Fruit fly (Drosophila melanogaster) whole organism, embryonic: Measurements from ENCODE around the gene upSET.

Experiments used
- Abd-B ChIP-seq: fragments of 200-800 bp; sonication (Bioruptor generic); optimal IDR thresholded peaks from 2 replicates; lab custom pipeline; 2018; ENCODE audit warnings: missing biosample characterization, mild to moderate bottlenecking, missing genetic modification characterization, moderate library complexity
- Adf1 ChIP-seq: fragments of 200-800 bp; sonication (Bioruptor generic); IDR thresholded peaks from 2 replicates; pipeline ENCODE4 v1.3.6; 2022; ENCODE audit warnings: missing biosample characterization, missing genetic modification characterization
- Antp ChIP-seq: fragments of 200-800 bp; sonication (Bioruptor generic); optimal IDR thresholded peaks from 3 replicates; lab custom pipeline; 2016; ENCODE audit warnings: missing biosample characterization, missing genetic modification characterization
- BtbVII ChIP-seq: fragments of 200-800 bp; sonication (Bioruptor generic); optimal IDR thresholded peaks from 3 replicates; lab custom pipeline; 2017; ENCODE audit warnings: missing biosample characterization, mild to moderate bottlenecking, missing genetic modification characterization
- CG10462 ChIP-seq: fragments of 200-800 bp; sonication (Bioruptor generic); optimal IDR thresholded peaks from 2 replicates; lab custom pipeline; 2016; ENCODE audit warnings: missing biosample characterization, missing genetic modification characterization
- CG11695 ChIP-seq: fragments of 200-800 bp; sonication (Bioruptor generic); IDR thresholded peaks from 3 replicates; pipeline ENCODE4 v1.3.6; 2022; ENCODE audit warnings: missing biosample characterization, missing genetic modification characterization
- CG12769 ChIP-seq: fragments of 200-800 bp; sonication (Bioruptor generic); optimal IDR thresholded peaks from 2 replicates; lab custom pipeline; 2019; ENCODE audit warnings: missing biosample characterization, mild to moderate bottlenecking, missing genetic modification characterization, moderate library complexity
- CG12942 ChIP-seq: fragments of 200-800 bp; sonication (Bioruptor generic); optimal IDR thresholded peaks from 3 replicates; lab custom pipeline; 2016; ENCODE audit warnings: missing biosample characterization, missing genetic modification characterization
- CG13624 ChIP-seq: fragments of 200-800 bp; sonication (Bioruptor generic); optimal IDR thresholded peaks from 2 replicates; lab custom pipeline; 2016; ENCODE audit warnings: missing biosample characterization, missing genetic modification characterization
- CG15479 ChIP-seq: fragments of 200-800 bp; sonication (Bioruptor generic); optimal IDR thresholded peaks from 3 replicates; lab custom pipeline; 2019; ENCODE audit warnings: missing biosample characterization, mild to moderate bottlenecking, missing genetic modification characterization, moderate library complexity
- CG15696 ChIP-seq: fragments of 200-800 bp; sonication (Bioruptor generic); optimal IDR thresholded peaks from 2 replicates; lab custom pipeline; 2019; ENCODE audit warnings: missing biosample characterization, mild to moderate bottlenecking, missing genetic modification characterization, moderate library complexity
- CG16813 ChIP-seq: fragments of 200-800 bp; sonication (Bioruptor generic); IDR thresholded peaks from 3 replicates; pipeline ENCODE4 v1.3.6; 2022; ENCODE audit warnings: missing biosample characterization, missing genetic modification characterization; ENCODE audit not compliant: partially characterized antibody
- CG16815 ChIP-seq: fragments of 200-800 bp; sonication (Bioruptor generic); optimal IDR thresholded peaks from 3 replicates; lab custom pipeline; 2017; ENCODE audit warnings: missing biosample characterization, mild to moderate bottlenecking, missing genetic modification characterization
- CG17568 ChIP-seq: fragments of 200-800 bp; sonication (Bioruptor generic); optimal IDR thresholded peaks from 2 replicates; lab custom pipeline; 2018; ENCODE audit warnings: missing biosample characterization, mild to moderate bottlenecking, missing genetic modification characterization, moderate library complexity
- CG17829 ChIP-seq: fragments of 200-800 bp; optimal IDR thresholded peaks from 2 replicates; lab custom pipeline; 2019; ENCODE audit warnings: missing biosample characterization, mild to moderate bottlenecking, missing genetic modification characterization, moderate library complexity
- CG2678 ChIP-seq: fragments of 200-800 bp; sonication (Bioruptor generic); optimal IDR thresholded peaks from 3 replicates; lab custom pipeline; 2019; ENCODE audit warnings: missing biosample characterization, mild to moderate bottlenecking, missing genetic modification characterization, moderate library complexity
- CG3838 ChIP-seq: fragments of 200-800 bp; sonication (Bioruptor generic); optimal IDR thresholded peaks from 3 replicates; lab custom pipeline; 2016; ENCODE audit warnings: missing biosample characterization, missing genetic modification characterization
- CG4328 ChIP-seq: fragments of 200-800 bp; sonication (Bioruptor generic); optimal IDR thresholded peaks from 3 replicates; lab custom pipeline; 2017; ENCODE audit warnings: missing biosample characterization, missing genetic modification reagents, missing genetic modification characterization
- CG4617 ChIP-seq: fragments of 200-800 bp; sonication (Bioruptor generic); optimal IDR thresholded peaks from 3 replicates; lab custom pipeline; 2016; ENCODE audit warnings: missing biosample characterization, missing genetic modification characterization, borderline replicate concordance
- CG4707 ChIP-seq: fragments of 200-800 bp; sonication (Bioruptor generic); optimal IDR thresholded peaks from 2 replicates; lab custom pipeline; 2018; ENCODE audit warnings: missing biosample characterization, mild to moderate bottlenecking, missing genetic modification characterization, moderate library complexity
- CG6813 ChIP-seq: fragments of 200-800 bp; sonication (Bioruptor generic); optimal IDR thresholded peaks from 2 replicates; lab custom pipeline; 2017; ENCODE audit warnings: missing biosample characterization, missing genetic modification characterization, mild to moderate bottlenecking, moderate library complexity, missing genetic modification reagents
- CG7372 ChIP-seq: fragments of 200-800 bp; sonication (Bioruptor generic); IDR thresholded peaks from 2 replicates; pipeline ENCODE4 v1.3.6; 2022; ENCODE audit warnings: missing biosample characterization, missing genetic modification characterization
- CG8290 ChIP-seq, 3 experiments: fragments of 200-800 bp; sonication (Bioruptor generic); optimal IDR thresholded peaks; 2 replicates each; lab custom pipeline; 2016 to 2019; ENCODE audit warnings: missing biosample characterization in 3 of 3, missing genetic modification characterization in 3 of 3, mild to moderate bottlenecking in 2 of 3, moderate library complexity in 1 of 3
- CG9437 ChIP-seq: fragments of 200-800 bp; sonication (Bioruptor generic); optimal IDR thresholded peaks from 2 replicates; lab custom pipeline; 2018; ENCODE audit warnings: missing biosample characterization, mild to moderate bottlenecking, missing genetic modification characterization
- Dip2 ChIP-seq: fragments of 200-800 bp; sonication (Bioruptor generic); IDR thresholded peaks from 2 replicates; pipeline ENCODE4 v1.3.6; 2022; ENCODE audit warnings: missing biosample characterization, missing genetic modification characterization
- Med ChIP-seq: fragments of 200-800 bp; sonication (Bioruptor generic); peaks from one replicate; lab custom pipeline; 2016; ENCODE audit warnings: missing biosample characterization, missing genetic modification characterization, mild to moderate bottlenecking, inconsistent platforms, moderate library complexity
- Mes4 ChIP-seq: fragments of 200-800 bp; sonication (Bioruptor generic); optimal IDR thresholded peaks from 2 replicates; lab custom pipeline; 2016; ENCODE audit warnings: missing biosample characterization, missing genetic modification characterization
- Oaz ChIP-seq: fragments of 200-800 bp; sonication (Bioruptor generic); IDR thresholded peaks from 2 replicates; pipeline ENCODE4 v1.3.6; 2022; ENCODE audit warnings: missing biosample characterization, missing genetic modification characterization
- Rx ChIP-seq: fragments of 200-800 bp; sonication (Bioruptor generic); IDR thresholded peaks from 2 replicates; pipeline ENCODE4 v1.3.6; 2022; ENCODE audit warnings: missing biosample characterization, missing genetic modification characterization
- Side ChIP-seq: fragments of 200-800 bp; sonication (Bioruptor generic); optimal IDR thresholded peaks from 2 replicates; lab custom pipeline; 2016; ENCODE audit warnings: missing biosample characterization, missing genetic modification characterization
- Sox100B ChIP-seq: fragments of 200-800 bp; sonication (Bioruptor generic); optimal IDR thresholded peaks from 3 replicates; lab custom pipeline; 2018; ENCODE audit warnings: missing biosample characterization, mild to moderate bottlenecking, missing genetic modification characterization
- Spps ChIP-seq: fragments of 200-800 bp; sonication (Bioruptor generic); optimal IDR thresholded peaks from 2 replicates; lab custom pipeline; 2018; ENCODE audit warnings: missing biosample characterization, mild to moderate bottlenecking, missing genetic modification characterization
- Sry-β ChIP-seq: fragments of 200-800 bp; sonication (Bioruptor generic); optimal IDR thresholded peaks from 2 replicates; lab custom pipeline; 2018; ENCODE audit warnings: missing biosample characterization, mild to moderate bottlenecking, missing genetic modification characterization, moderate library complexity
- Sry-δ ChIP-seq: fragments of 200-800 bp; sonication (Bioruptor generic); optimal IDR thresholded peaks from 2 replicates; lab custom pipeline; 2016; ENCODE audit warnings: missing biosample characterization, missing genetic modification characterization
- Trl ChIP-seq, 3 experiments: fragments of >200 bp in 2 of 3; fragments of 200-800 bp in 1 of 3; sonication (Bioruptor generic) in 1 of 3; optimal IDR thresholded peaks; 2 replicates in 1 of 3; 3 replicates in 2 of 3; lab custom pipeline; 2016 to 2017; ENCODE audit warnings: missing biosample characterization in 1 of 3, missing genetic modification characterization in 1 of 3
- abd-A ChIP-seq: fragments of 200-800 bp; sonication (Bioruptor generic); optimal IDR thresholded peaks from 3 replicates; lab custom pipeline; 2019; ENCODE audit warnings: missing biosample characterization, mild to moderate bottlenecking, missing genetic modification characterization, moderate library complexity
- ara ChIP-seq: fragments of 200-800 bp; sonication (Bioruptor generic); IDR thresholded peaks from 2 replicates; pipeline ENCODE4 v1.3.6; 2022; ENCODE audit warnings: missing biosample characterization, missing genetic modification characterization
- bab2 ChIP-seq: fragments of 200-800 bp; sonication (Bioruptor generic); optimal IDR thresholded peaks from 2 replicates; lab custom pipeline; 2016; ENCODE audit warnings: missing biosample characterization, missing genetic modification characterization
- cad ChIP-seq: fragments of >200 bp; optimal IDR thresholded peaks from 2 replicates; lab custom pipeline; 2017; ENCODE audit warnings: missing biosample characterization, missing genetic modification characterization
- dati ChIP-seq: fragments of 200-800 bp; sonication (Bioruptor generic); IDR thresholded peaks from 2 replicates; pipeline ENCODE4 v1.3.6; 2022; ENCODE audit warnings: missing biosample characterization, missing genetic modification characterization
- dysf ChIP-seq: fragments of 200-800 bp; sonication (Bioruptor generic); IDR thresholded peaks from 3 replicates; pipeline ENCODE4 v1.3.6; 2022; ENCODE audit warnings: missing biosample characterization, missing genetic modification characterization
- esg ChIP-seq: fragments of 200-800 bp; sonication (Bioruptor generic); conservative IDR thresholded peaks from 2 replicates; pipeline ENCODE4 v1.3.6; 2022; ENCODE audit warnings: missing biosample characterization, missing genetic modification characterization
- gro ChIP-seq: fragments of 200-800 bp; sonication (Bioruptor generic); optimal IDR thresholded peaks from 2 replicates; lab custom pipeline; 2016; ENCODE audit warnings: missing biosample characterization, missing genetic modification characterization
- insv ChIP-seq, 2 experiments: fragments of 200-800 bp; sonication (Bioruptor generic); optimal IDR thresholded peaks; 3 replicates each; lab custom pipeline; 2016 to 2018; ENCODE audit warnings: missing biosample characterization in 2 of 2, missing genetic modification characterization in 2 of 2
- onecut ChIP-seq: fragments of 200-800 bp; sonication (Bioruptor generic); IDR thresholded peaks from 2 replicates; pipeline ENCODE4 v1.3.6; 2022; ENCODE audit warnings: missing biosample characterization, missing genetic modification characterization
- rib ChIP-seq: fragments of 200-800 bp; sonication (Bioruptor generic); IDR thresholded peaks from 2 replicates; pipeline ENCODE4 v1.3.6; 2022; ENCODE audit warnings: missing biosample characterization, missing genetic modification characterization
- sens ChIP-seq: fragments of 200-800 bp; sonication (Bioruptor generic); peaks from one replicate; lab custom pipeline; 2016; ENCODE audit warnings: missing biosample characterization, missing genetic modification characterization
- slbo ChIP-seq: fragments of 200-800 bp; sonication (Bioruptor generic); IDR thresholded peaks from 2 replicates; pipeline ENCODE4 v1.3.6; 2022; ENCODE audit warnings: missing biosample characterization, missing genetic modification characterization
- wor ChIP-seq: fragments of 200-800 bp; sonication (Bioruptor generic); IDR thresholded peaks from 2 replicates; pipeline ENCODE4 v1.3.6; 2022; ENCODE audit warnings: missing biosample characterization, missing genetic modification characterization
- zfh1 ChIP-seq: fragments of 200-800 bp; sonication (Bioruptor generic); IDR thresholded peaks from 3 replicates; pipeline ENCODE4 v1.3.6; 2022; ENCODE audit warnings: missing biosample characterization, missing genetic modification characterization

upSET gene

DNA sequence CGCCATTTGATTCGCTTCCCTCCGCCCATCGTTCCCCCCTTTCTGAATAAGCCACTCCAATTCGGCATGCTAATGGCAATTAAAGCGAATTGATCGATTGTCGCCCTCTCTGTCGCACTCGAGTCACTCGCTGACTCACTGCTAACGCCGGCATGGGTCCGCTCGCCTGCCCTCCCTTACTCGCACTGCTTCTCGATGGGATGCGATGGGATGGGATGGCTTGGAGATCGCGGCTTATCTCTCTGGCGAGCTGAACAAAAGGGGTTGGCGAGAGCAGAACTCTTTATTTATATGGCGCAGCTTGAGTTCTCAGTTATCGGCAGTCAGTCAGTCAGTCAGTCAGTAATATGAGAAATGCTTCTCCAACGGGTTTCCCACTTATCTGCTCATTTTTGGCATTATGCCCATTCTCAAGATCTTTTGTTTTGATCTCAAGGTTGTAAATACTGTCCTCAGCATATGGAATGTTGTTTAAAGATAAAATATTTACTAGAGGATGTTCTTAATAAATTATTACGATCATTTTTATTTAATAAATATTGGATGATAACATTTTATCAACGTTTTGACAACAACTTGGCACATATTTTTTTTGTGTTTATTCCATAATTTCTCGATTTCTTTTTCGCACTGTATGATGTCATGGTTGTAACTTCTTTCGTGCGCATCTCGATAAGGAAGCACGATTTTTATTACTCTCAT lies 54.0 kb downstream of the upSET start (continued):
- no peak for TF ChIP-seq CG4328 (GFP tag; lab: Kevin White, UChicago)
- TF ChIP-seq Side, result no peak
- TF ChIP-seq CG15696 (tag; lab: Kevin White, UChicago), result no peak
- no peak for TF ChIP-seq Dip2
- no peak for TF ChIP-seq rib (GFP tag; lab: Robert Waterston, UW)
- no peak for TF ChIP-seq bab2
- TF ChIP-seq Spps (tag; lab: Kevin White, UChicago), result no peak
- no peak for TF ChIP-seq esg (GFP tag; lab: Robert Waterston, UW)
- TF ChIP-seq Trl (optimal IDR thresholded peaks at IDR 0.05; lab: Kevin White, UChicago), result peak in 1 of 2 experiments; percentile 1
- TF ChIP-seq Trl (GFP tag; optimal IDR thresholded peaks at IDR 0.05; lab: Kevin White, UChicago), result no peak
- peak; percentile 35; the same call in 1 of the 2 replicates for TF ChIP-seq Adf1 (GFP tag; lab: Robert Waterston, UW)
- peak; percentile 25 for TF ChIP-seq Abd-B (GFP tag; lab: Kevin White, UChicago)
- peak; percentile 22 for TF ChIP-seq gro (GFP tag; lab: Kevin White, UChicago)
- TF ChIP-seq Sox100B (GFP tag; lab: Kevin White, UChicago), result no peak
- TF ChIP-seq slbo, result no peak
- peak; percentile 70 for TF ChIP-seq CG15479 (GFP tag; lab: Kevin White, UChicago)
- no peak for TF ChIP-seq CG2678
- no peak for TF ChIP-seq CG4617 (GFP tag; lab: Kevin White, UChicago)
- TF ChIP-seq Sry-β (GFP tag; lab: Kevin White, UChicago), result no peak
- TF ChIP-seq CG3838 (GFP tag; lab: Kevin White, UChicago), result no peak
- no peak for TF ChIP-seq Mes4 (GFP tag; lab: Kevin White, UChicago)
- no peak for TF ChIP-seq CG13624 (GFP tag; lab: Kevin White, UChicago)
- TF ChIP-seq CG6813 (GFP tag; lab: Kevin White, UChicago), result no peak
- TF ChIP-seq CG17568 (GFP tag; lab: Kevin White, UChicago), result no peak
- no peak for TF ChIP-seq CG16815 (GFP tag; lab: Kevin White, UChicago)
- TF ChIP-seq zfh1 (GFP tag; lab: Robert Waterston, UW), result no peak
- no peak for TF ChIP-seq CG4707 (GFP tag; lab: Kevin White, UChicago)
- no peak for TF ChIP-seq Rx
- TF ChIP-seq CG17829 (tag; lab: Kevin White, UChicago), result no peak
- no peak for TF ChIP-seq Oaz (GFP tag; lab: Robert Waterston, UW)
- TF ChIP-seq onecut (GFP tag; lab: Robert Waterston, UW), result 0 out of 2 replicates have a peak, but pooled peaks have one; percentile 7
- TF ChIP-seq cad (GFP tag; lab: Kevin White, UChicago), result no peak
- TF ChIP-seq CG16813 (GFP tag; lab: Robert Waterston, UW), result no peak
- no peak for TF ChIP-seq sens
- TF ChIP-seq CG7372 (GFP tag; lab: Robert Waterston, UW), result no peak
- TF ChIP-seq wor (GFP tag; lab: Robert Waterston, UW), result no peak
- no peak for TF ChIP-seq CG11695 (GFP tag; lab: Robert Waterston, UW)
- peak; percentile 69 for TF ChIP-seq CG12769 (tag; lab: Kevin White, UChicago)
- TF ChIP-seq dati (GFP tag; lab: Robert Waterston, UW), result no peak
- no peak for TF ChIP-seq CG8290 (GFP tag; optimal IDR thresholded peaks at IDR 0.05; lab: Kevin White, UChicago)
- TF ChIP-seq CG8290 (tag; optimal IDR thresholded peaks at IDR 0.05; lab: Kevin White, UChicago), result peak in 1 of 2 experiments; percentile 52
- TF ChIP-seq CG10462 (GFP tag; lab: Kevin White, UChicago), result no peak
- no peak for TF ChIP-seq Sry-δ
- no peak for TF ChIP-seq ara (GFP tag; lab: Robert Waterston, UW)
- TF ChIP-seq CG12942 (GFP tag; lab: Kevin White, UChicago), result no peak
- TF ChIP-seq dysf (GFP tag; lab: Robert Waterston, UW), result no peak
- no peak for TF ChIP-seq CG9437 (GFP tag; lab: Kevin White, UChicago)
- TF ChIP-seq abd-A (tag; lab: Kevin White, UChicago), result peak; percentile 89
- peak; percentile 30 for TF ChIP-seq Med
- no peak for TF ChIP-seq BtbVII (GFP tag; lab: Kevin White, UChicago)
- no peak for TF ChIP-seq insv (GFP tag; optimal IDR thresholded peaks at IDR 0.05; lab: Kevin White, UChicago)
- no peak for TF ChIP-seq Antp (GFP tag; lab: Kevin White, UChicago)
